Worm (Caenorhabditis elegans) whole organism, young adult: ENCODE results near the gene sir-2.3.

Source experiments
- B0035.1 ChIP-seq: sonication (generic microtip); optimal IDR thresholded peaks from 2 replicates; lab custom pipeline; 2016; ENCODE audit warnings: missing genetic modification characterization, mild to moderate bottlenecking, missing compliant biosample characterization, missing genotype, missing genetic modification reagents
- F22D6.2 ChIP-seq: sonication (generic microtip); optimal IDR thresholded peaks from 2 replicates; lab custom pipeline; 2016; ENCODE audit warnings: mild to moderate bottlenecking, missing genetic modification characterization, missing compliant biosample characterization
- F33H1.4 ChIP-seq: fragments of 200-800 bp; sonication (Bioruptor generic); IDR thresholded peaks from 2 replicates; pipeline ENCODE4 v1.3.6; 2022; ENCODE audit warnings: missing genetic modification reagents, missing genetic modification characterization, missing compliant biosample characterization
- F37B4.10 ChIP-seq: fragments of 200-800 bp; sonication (Bioruptor generic); IDR thresholded peaks from 2 replicates; pipeline ENCODE4 v1.3.6; 2022; ENCODE audit warnings: missing genetic modification characterization, missing compliant biosample characterization
- Y53G8AR.9 ChIP-seq: fragments of 200-800 bp; sonication (Bioruptor generic); conservative IDR thresholded peaks from 2 replicates; pipeline ENCODE4 v1.3.6; 2022; ENCODE audit warnings: missing genetic modification reagents, missing genetic modification characterization, missing compliant biosample characterization
- Y56A3A.18 ChIP-seq: fragments of 200-800 bp; sonication (Bioruptor generic); IDR thresholded peaks from 2 replicates; pipeline ENCODE4 v1.3.6; 2022; ENCODE audit warnings: missing genetic modification reagents, missing genetic modification characterization, missing compliant biosample characterization
- Y79H2A.3 ChIP-seq: fragments of 200-800 bp; sonication (Bioruptor generic); conservative IDR thresholded peaks from 2 replicates; pipeline ENCODE4 v1.3.6; 2022; ENCODE audit warnings: missing genetic modification reagents, missing genetic modification characterization, missing compliant biosample characterization
- ama-1 ChIP-seq, 3 experiments: fragments of 150-350 bp in 1 of 3; sonication (generic microtip) in 2 of 3; optimal IDR thresholded peaks; 2 replicates each; lab custom pipeline; 2014 to 2018; ENCODE audit warnings: missing biosample characterization in 2 of 3, missing genetic modification characterization in 2 of 3, missing genetic modification reagents in 2 of 3
- aptf-3 ChIP-seq: fragments of 200-800 bp; sonication (Bioruptor generic); IDR thresholded peaks from 2 replicates; pipeline ENCODE4 v1.3.6; 2022; ENCODE audit warnings: missing genetic modification characterization, missing compliant biosample characterization
- attf-5 ChIP-seq: fragments of 200-800 bp; sonication (Bioruptor generic); optimal IDR thresholded peaks from 2 replicates; lab custom pipeline; 2018; ENCODE audit warnings: mild to moderate bottlenecking, missing genetic modification characterization, missing compliant biosample characterization
- bed-1 ChIP-seq: fragments of 200-800 bp; sonication (Bioruptor generic); IDR thresholded peaks from 2 replicates; pipeline ENCODE4 v1.3.6; 2022; ENCODE audit warnings: missing genetic modification reagents, missing genetic modification characterization, missing compliant biosample characterization
- bed-2 ChIP-seq: fragments of 200-800 bp; sonication (Bioruptor generic); IDR thresholded peaks from 2 replicates; pipeline ENCODE4 v1.3.6; 2022; ENCODE audit warnings: missing genetic modification reagents, missing genetic modification characterization, missing compliant biosample characterization
- ceh-27 ChIP-seq: fragments of 200-800 bp; sonication (Bioruptor generic); optimal IDR thresholded peaks from 2 replicates; lab custom pipeline; 2018; ENCODE audit warnings: mild to moderate bottlenecking, missing genetic modification characterization, moderate library complexity, missing compliant biosample characterization
- die-1 ChIP-seq: sonication (generic microtip); optimal IDR thresholded peaks from 2 replicates; lab custom pipeline; 2016; ENCODE audit warnings: missing genotype, mild to moderate bottlenecking, missing genetic modification characterization, missing compliant biosample characterization
- ekl-4 ChIP-seq: fragments of 200-800 bp; sonication (Bioruptor generic); IDR thresholded peaks from 2 replicates; pipeline ENCODE4 v1.3.6; 2022; ENCODE audit warnings: missing genetic modification reagents, missing genetic modification characterization, missing compliant biosample characterization
- fkh-3 ChIP-seq: sonication (generic microtip); optimal IDR thresholded peaks from 2 replicates; lab custom pipeline; 2016; ENCODE audit warnings: mild to moderate bottlenecking, missing genetic modification characterization, missing compliant biosample characterization
- lag-1 ChIP-seq: fragments of 200-800 bp; sonication (Bioruptor generic); IDR thresholded peaks from 2 replicates; pipeline ENCODE4 v1.3.6; 2022; ENCODE audit warnings: missing genetic modification reagents, missing genetic modification characterization, missing compliant biosample characterization
- let-607 ChIP-seq, 2 experiments: fragments of 200-800 bp in 1 of 2; sonication (Bioruptor generic) in 1 of 2; sonication (generic microtip) in 1 of 2; optimal IDR thresholded peaks; 2 replicates each; lab custom pipeline; 2016 to 2018; ENCODE audit warnings: mild to moderate bottlenecking in 2 of 2, missing compliant biosample characterization in 2 of 2, missing genetic modification characterization in 2 of 2, moderate library complexity in 2 of 2, missing genotype in 1 of 2
- lin-26 ChIP-seq: fragments of 200-800 bp; sonication (Bioruptor generic); IDR thresholded peaks from 2 replicates; pipeline ENCODE4 v1.3.6; 2022; ENCODE audit warnings: missing genetic modification reagents, missing genetic modification characterization, missing compliant biosample characterization
- lin-35 ChIP-seq, 3 experiments: fragments of 150-350 bp in 2 of 3; sonication (generic microtip) in 1 of 3; optimal IDR thresholded peaks; 2 replicates each; lab custom pipeline; 2014 to 2018; ENCODE audit warnings: missing biosample characterization in 3 of 3, missing genetic modification characterization in 3 of 3, missing genetic modification reagents in 3 of 3
- lsy-27 ChIP-seq: sonication (generic microtip); optimal IDR thresholded peaks from 2 replicates; lab custom pipeline; 2017; ENCODE audit warnings: missing genetic modification characterization, mild to moderate bottlenecking, missing compliant biosample characterization, antibody characterized with exemption, missing genotype, borderline replicate concordance; ENCODE audit not compliant: insufficient read depth
- madf-10 ChIP-seq: sonication (generic microtip); optimal IDR thresholded peaks from 2 replicates; lab custom pipeline; 2016; ENCODE audit warnings: mild to moderate bottlenecking, missing genetic modification characterization, missing compliant biosample characterization
- madf-6 ChIP-seq: fragments of 200-800 bp; sonication (Bioruptor generic); IDR thresholded peaks from 2 replicates; pipeline ENCODE4 v1.3.6; 2022; ENCODE audit warnings: missing genetic modification reagents, missing genetic modification characterization, missing compliant biosample characterization
- mcd-1 ChIP-seq: fragments of 200-800 bp; sonication (Bioruptor generic); IDR thresholded peaks from 2 replicates; pipeline ENCODE4 v1.3.6; 2022; ENCODE audit warnings: missing genetic modification reagents, missing genetic modification characterization, missing compliant biosample characterization
- nfyb-1 ChIP-seq: fragments of 200-800 bp; sonication (Bioruptor generic); IDR thresholded peaks from 2 replicates; pipeline ENCODE4 v1.3.6; 2022; ENCODE audit warnings: missing genetic modification reagents, missing genetic modification characterization, missing compliant biosample characterization
- nhr-120 ChIP-seq: fragments of 200-800 bp; sonication (Bioruptor generic); IDR thresholded peaks from 2 replicates; pipeline ENCODE4 v1.3.6; 2022; ENCODE audit warnings: missing genetic modification characterization, missing compliant biosample characterization
- nhr-27 ChIP-seq: fragments of 200-800 bp; sonication (Bioruptor generic); optimal IDR thresholded peaks from 2 replicates; lab custom pipeline; 2018; ENCODE audit warnings: mild to moderate bottlenecking, missing genetic modification characterization, moderate library complexity, missing compliant biosample characterization
- nhr-80 ChIP-seq: sonication (generic microtip); optimal IDR thresholded peaks from 2 replicates; lab custom pipeline; 2016; ENCODE audit warnings: missing genetic modification characterization, missing compliant biosample characterization
- repo-1 ChIP-seq: sonication (generic microtip); optimal IDR thresholded peaks from 2 replicates; lab custom pipeline; 2017; ENCODE audit warnings: mild to moderate bottlenecking, missing genetic modification characterization, missing compliant biosample characterization
- sdz-38 ChIP-seq: sonication (generic microtip); optimal IDR thresholded peaks from 2 replicates; lab custom pipeline; 2016; ENCODE audit warnings: missing genotype, missing genetic modification characterization, missing compliant biosample characterization
- snpc-1.1 ChIP-seq: sonication (generic microtip); optimal IDR thresholded peaks from 2 replicates; lab custom pipeline; 2017; ENCODE audit warnings: missing genetic modification characterization, mild to moderate bottlenecking, missing compliant biosample characterization, antibody characterized with exemption, moderate library complexity, missing genotype, missing genetic modification reagents; ENCODE audit not compliant: insufficient read depth
- snpc-4 ChIP-seq, 5 experiments: fragments of 150-350 bp in 1 of 5; sonication (generic microtip) in 4 of 5; optimal IDR thresholded peaks; 2 replicates each; lab custom pipeline; 2014 to 2018; ENCODE audit warnings: missing genetic modification characterization in 5 of 5, missing biosample characterization in 3 of 5, antibody characterized with exemption in 2 of 5, mild to moderate bottlenecking in 2 of 5, missing compliant biosample characterization in 2 of 5, missing genotype in 2 of 5, moderate library complexity in 2 of 5, missing genetic modification reagents in 1 of 5
- somi-1 ChIP-seq: fragments of 200-800 bp; sonication (Bioruptor generic); optimal IDR thresholded peaks from 2 replicates; lab custom pipeline; 2018; ENCODE audit warnings: mild to moderate bottlenecking, missing genetic modification characterization, missing compliant biosample characterization
- tbp1 ChIP-seq: fragments of 200-800 bp; sonication (Bioruptor generic); optimal IDR thresholded peaks from 2 replicates; lab custom pipeline; 2018; ENCODE audit warnings: mild to moderate bottlenecking, missing genetic modification characterization, missing compliant biosample characterization
- tbx-9 ChIP-seq: sonication (generic microtip); optimal IDR thresholded peaks from 2 replicates; lab custom pipeline; 2016; ENCODE audit warnings: borderline replicate concordance, missing genetic modification characterization, inconsistent platforms, missing compliant biosample characterization
- tlf-1 ChIP-seq: fragments of 200-800 bp; sonication (Bioruptor generic); optimal IDR thresholded peaks from 2 replicates; lab custom pipeline; 2018; ENCODE audit warnings: mild to moderate bottlenecking, missing genetic modification characterization, missing compliant biosample characterization
- zim-3 ChIP-seq: sonication (generic microtip); optimal IDR thresholded peaks from 2 replicates; lab custom pipeline; 2017; ENCODE audit warnings: mild to moderate bottlenecking, missing genetic modification characterization, moderate library complexity, missing compliant biosample characterization
- ztf-26 ChIP-seq: sonication (generic microtip); optimal IDR thresholded peaks from 2 replicates; lab custom pipeline; 2017; ENCODE audit warnings: missing genetic modification characterization, missing compliant biosample characterization

Gene sir-2.3

DNA sequence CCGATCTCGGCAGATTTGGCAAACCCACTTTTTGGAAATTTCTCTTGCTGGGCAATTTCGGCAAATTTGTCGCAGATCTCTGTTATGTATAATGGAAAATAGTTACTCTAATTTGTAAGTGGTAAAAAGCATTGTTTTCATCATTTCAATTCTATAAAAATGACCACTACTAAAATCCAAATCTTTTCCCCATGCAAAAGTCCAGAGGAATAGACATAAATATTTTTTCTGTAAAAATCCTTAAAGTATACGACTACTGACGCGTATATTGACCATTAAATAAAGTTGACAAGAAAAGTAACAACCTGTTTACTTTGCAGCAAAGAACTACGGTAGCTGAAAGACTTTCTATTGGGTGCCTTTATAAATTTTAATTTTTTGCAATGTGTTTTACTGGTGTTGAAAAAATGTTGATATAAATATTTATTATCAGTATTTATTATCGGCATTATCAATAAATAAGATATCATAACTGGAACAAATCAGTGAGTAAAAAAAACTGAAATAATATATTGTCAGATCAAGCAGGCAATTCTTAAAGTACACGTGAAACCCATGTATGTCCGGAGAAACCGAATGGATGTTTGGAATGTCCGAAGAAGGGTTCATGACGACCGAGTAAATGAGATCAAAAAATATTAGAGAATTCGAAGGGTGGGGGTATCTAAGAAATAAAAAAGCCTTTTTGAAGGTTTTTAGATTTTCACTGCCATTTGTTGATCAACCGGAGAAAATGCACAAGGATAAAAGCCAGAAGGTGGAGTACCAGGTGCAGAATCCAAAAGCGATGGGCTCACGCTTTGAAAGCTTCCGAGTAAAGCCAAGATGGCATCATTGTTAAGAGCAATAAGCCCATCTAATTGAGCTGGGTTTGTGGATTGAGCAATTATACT is 18.0 kb downstream of the sir-2.3 start (continued):
- peak; percentile 83 for TF ChIP-seq zim-3
- TF ChIP-seq somi-1 (GFP tag; lab: Kevin White, UChicago): peak; percentile 24
- TF ChIP-seq tlf-1 (GFP tag; lab: Kevin White, UChicago): peak; percentile 39
- peak; percentile 34 for TF ChIP-seq nhr-27 (tag; lab: Kevin White, UChicago)
- TF ChIP-seq madf-10 (tag; lab: Kevin White, UChicago): peak; percentile 23
- peak; percentile 94 for TF ChIP-seq ama-1 (optimal IDR thresholded peaks at IDR 0.05; lab: Kevin White, UChicago)
- TF ChIP-seq ama-1 (GFP tag; optimal IDR thresholded peaks at IDR 0.05; lab: Kevin White, UChicago): no peak
- no peak for TF ChIP-seq ceh-27 (GFP tag; lab: Kevin White, UChicago)
- TF ChIP-seq B0035.1: peak; percentile 19
- no peak for TF ChIP-seq bed-2
- TF ChIP-seq die-1 (tag; lab: Kevin White, UChicago): peak; percentile 13
- TF ChIP-seq attf-5: peak; percentile 43
- TF ChIP-seq lag-1 (GFP tag; lab: Robert Waterston, UW): no peak
- TF ChIP-seq ekl-4 (GFP tag; lab: Robert Waterston, UW): peak; percentile 28; the same call in 1 of the 2 replicates
- TF ChIP-seq madf-6: peak; percentile 36; the same call in 1 of the 2 replicates
- peak; percentile 44 for TF ChIP-seq Y56A3A.18 (GFP tag; lab: Robert Waterston, UW)
- peak in 2 of 3 experiments; percentile 21 to 80 for TF ChIP-seq lin-35 (GFP tag; optimal IDR thresholded peaks at IDR 0.05; lab: Kevin White, UChicago)

DNA sequence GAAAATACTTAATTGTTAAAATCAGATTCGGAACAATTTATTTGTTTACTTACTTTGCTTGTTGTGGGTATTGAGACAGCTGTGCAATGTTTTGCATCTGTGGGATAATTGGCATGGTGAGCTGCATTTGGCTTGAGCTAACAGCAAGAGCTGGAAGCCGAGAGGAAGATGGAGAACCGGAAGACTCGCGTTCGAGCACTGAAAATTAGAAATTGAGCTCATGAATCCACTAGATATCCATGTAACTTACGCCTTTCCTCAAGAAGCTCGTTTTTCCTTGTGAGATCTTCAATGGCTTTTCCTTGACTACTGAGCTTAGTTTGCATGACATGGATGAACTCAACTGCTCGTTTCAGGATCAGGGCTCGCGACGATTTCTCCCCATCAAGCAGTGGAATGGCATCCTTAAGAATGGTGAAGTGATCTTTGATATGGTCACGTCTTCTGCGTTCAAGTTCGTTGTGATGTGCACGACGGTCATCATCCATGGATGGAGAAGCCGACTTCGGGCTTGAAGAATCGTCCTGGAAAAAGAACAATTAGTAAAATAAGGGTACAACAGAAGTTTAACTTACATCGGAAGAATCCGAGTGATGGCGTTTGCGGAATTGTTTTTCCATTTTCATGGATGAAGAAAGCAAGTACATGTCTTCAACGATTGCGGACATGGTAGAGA is 18.8 kb downstream of the sir-2.3 start:
- peak; percentile 73 for TF ChIP-seq repo-1 (tag; lab: Kevin White, UChicago)
- TF ChIP-seq lsy-27: no peak
- no peak for TF ChIP-seq nhr-120 (GFP tag; lab: Robert Waterston, UW)
- no peak for TF ChIP-seq F22D6.2 (tag; lab: Kevin White, UChicago)
- TF ChIP-seq ama-1 (optimal IDR thresholded peaks at IDR 0.05; lab: Kevin White, UChicago): peak; percentile 84
- no peak for TF ChIP-seq ama-1 (GFP tag; optimal IDR thresholded peaks at IDR 0.05; lab: Kevin White, UChicago)
- TF ChIP-seq F37B4.10: no peak
- TF ChIP-seq B0035.1: no peak
- TF ChIP-seq Y53G8AR.9 (GFP tag; lab: Robert Waterston, UW): peak; percentile 22
- TF ChIP-seq mcd-1 (GFP tag; lab: Robert Waterston, UW): no peak
- TF ChIP-seq Y56A3A.18 (GFP tag; lab: Robert Waterston, UW): peak; percentile 71; the same call in 1 of the 2 replicates
- TF ChIP-seq fkh-3 (tag; lab: Kevin White, UChicago): peak; percentile 16
- peak in 1 of 3 experiments; percentile 57 for TF ChIP-seq lin-35 (GFP tag; optimal IDR thresholded peaks at IDR 0.05; lab: Kevin White, UChicago)
- TF ChIP-seq bed-1 (GFP tag; lab: Robert Waterston, UW): no peak
- no peak for TF ChIP-seq snpc-1.1 (tag; lab: Kevin White, UChicago)
- no peak for TF ChIP-seq let-607 (tag; optimal IDR thresholded peaks at IDR 0.05; lab: Kevin White, UChicago)

DNA sequence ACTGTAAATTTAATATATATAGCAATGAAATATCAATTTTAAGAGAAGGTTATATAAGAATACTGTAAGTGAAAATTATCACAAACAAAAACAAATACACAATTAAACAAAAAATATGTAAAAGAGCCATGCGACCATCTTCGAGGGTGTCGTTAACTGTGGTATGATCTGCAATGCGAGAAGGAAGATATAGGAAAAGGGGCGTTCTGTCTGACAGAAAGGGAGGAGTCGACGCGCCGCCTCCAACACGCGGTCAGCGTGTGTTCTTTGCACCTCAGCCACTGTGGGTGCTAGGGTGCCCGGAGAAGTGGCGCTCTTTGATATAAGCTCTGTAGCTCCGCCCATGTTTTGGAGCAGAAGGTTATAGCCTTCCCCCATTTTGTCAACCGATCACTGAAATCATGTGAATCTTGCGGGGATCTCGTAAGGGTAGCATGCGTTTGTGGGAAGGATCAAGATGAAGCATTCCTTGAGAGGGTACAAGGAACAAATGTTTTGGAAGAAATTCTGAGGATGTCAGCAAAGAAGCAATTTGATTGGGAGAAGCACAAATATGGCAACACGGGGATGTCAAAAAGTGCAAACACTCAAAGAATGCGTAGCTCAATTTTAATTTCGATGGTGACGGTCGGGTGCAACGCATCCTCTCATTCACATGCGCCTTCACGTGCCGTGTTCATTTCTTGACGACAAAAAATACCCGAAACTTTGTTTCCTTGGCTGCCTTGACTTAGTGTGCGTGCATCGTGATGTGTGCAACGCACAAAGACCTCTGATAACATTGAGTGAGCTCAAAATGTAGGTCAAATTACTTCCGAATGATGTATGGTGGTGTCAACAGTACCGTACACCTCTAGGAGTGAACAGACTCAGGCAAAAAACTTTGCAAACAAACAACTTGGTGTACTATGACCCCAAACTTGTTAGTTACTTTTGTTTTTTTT is 19.6 kb downstream of the sir-2.3 start, which contains the start of gene mxl-3:
Gene mxl-3, minus strand, starts transcription at position 1 of the 944 bp plus-strand sequence.
- no peak for TF ChIP-seq F33H1.4
- TF ChIP-seq nfyb-1 (GFP tag; lab: Robert Waterston, UW): peak; percentile 53
- TF ChIP-seq snpc-4 (GFP tag; optimal IDR thresholded peaks at IDR 0.05; lab: Kevin White, UChicago): no peak
- TF ChIP-seq snpc-4 (tag; optimal IDR thresholded peaks at IDR 0.05; lab: Kevin White, UChicago): peak in 1 of 4 experiments; percentile 26
- no peak for TF ChIP-seq aptf-3 (GFP tag; lab: Robert Waterston, UW)
- peak; percentile 40 for TF ChIP-seq ztf-26 (tag; lab: Kevin White, UChicago)
- TF ChIP-seq nhr-120 (GFP tag; lab: Robert Waterston, UW): no peak
- peak; percentile 49 for TF ChIP-seq ama-1 (optimal IDR thresholded peaks at IDR 0.05; lab: Kevin White, UChicago)
- TF ChIP-seq ama-1 (GFP tag; optimal IDR thresholded peaks at IDR 0.05; lab: Kevin White, UChicago): no peak
- TF ChIP-seq Y79H2A.3: no peak
- no peak for TF ChIP-seq tbx-9 (tag; lab: Kevin White, UChicago)
- TF ChIP-seq ekl-4 (GFP tag; lab: Robert Waterston, UW): no peak
- peak; percentile 0 for TF ChIP-seq tbp1
- TF ChIP-seq lin-26 (GFP tag; lab: Robert Waterston, UW): peak; percentile 49; the same call in 1 of the 2 replicates
- TF ChIP-seq sdz-38 (tag; lab: Kevin White, UChicago): no peak
- TF ChIP-seq nhr-80 (tag; lab: Kevin White, UChicago): peak; percentile 38
